Fruit fly (Drosophila melanogaster) whole organism, wandering third instar larva: ENCODE results near the gene Sarm.

Source experiments
- fru ChIP-seq: fragments of 200-800 bp; sonication (Bioruptor generic); optimal IDR thresholded peaks from 3 replicates; lab custom pipeline; 2016; ENCODE audit warnings: missing biosample characterization, mild to moderate bottlenecking, missing genetic modification characterization
- sv ChIP-seq: fragments of 200-800 bp; sonication (Bioruptor generic); optimal IDR thresholded peaks from 3 replicates; lab custom pipeline; 2016; ENCODE audit warnings: missing biosample characterization, missing genetic modification characterization

DNA sequence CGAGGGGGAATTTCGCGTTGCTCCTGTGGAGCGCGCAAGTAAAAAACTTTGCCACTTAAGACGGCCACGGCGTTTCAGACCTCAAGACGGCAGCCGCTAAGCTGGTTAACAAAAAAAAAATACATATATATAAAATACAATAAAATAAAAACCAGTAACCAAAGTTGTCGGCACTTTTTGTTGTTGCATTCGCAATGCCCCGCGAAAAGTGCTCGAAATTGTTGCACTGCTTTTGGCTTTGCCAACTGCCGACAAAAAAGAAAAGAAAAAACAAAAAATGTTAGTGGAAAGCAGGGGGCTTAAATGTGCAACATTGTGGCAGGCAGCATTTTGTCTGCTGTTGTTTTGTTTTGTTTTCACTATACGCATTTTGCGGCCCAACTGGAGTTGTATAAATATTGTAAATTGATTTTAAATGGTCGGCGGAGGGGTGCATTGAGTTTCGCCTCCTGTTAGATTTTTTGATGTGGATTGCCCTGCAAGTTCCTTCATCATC, 18.8 kb upstream of the Sarm start:
- no peak for TF ChIP-seq sv (GFP tag; lab: Kevin White, UChicago)
- no peak for TF ChIP-seq fru
